Fruit fly (Drosophila melanogaster) whole organism, wandering third instar larva: Measurements from ENCODE around the gene noi.

ENCODE experiments used
- Abd-B ChIP-seq: fragments of >200 bp; optimal IDR thresholded peaks from 2 replicates; lab custom pipeline; 2017; ENCODE audit warnings: missing biosample characterization, missing genetic modification characterization
- CG9705 ChIP-seq: fragments of 200-800 bp; sonication (Bioruptor generic); optimal IDR thresholded peaks from 2 replicates; lab custom pipeline; 2018; ENCODE audit warnings: missing biosample characterization, mild to moderate bottlenecking, missing genetic modification characterization
- Dif ChIP-seq: fragments of 200-275, 200-300 bp; sonication (Bioruptor generic); optimal IDR thresholded peaks from 2 replicates; lab custom pipeline; 2018; ENCODE audit warnings: missing biosample characterization, missing genetic modification characterization; ENCODE audit not compliant: partially characterized antibody
- Mio ChIP-seq: sonication (Bioruptor generic); optimal IDR thresholded peaks from 2 replicates; lab custom pipeline; 2016; ENCODE audit warnings: missing biosample characterization, missing genetic modification characterization
- Myc ChIP-seq: fragments of >200 bp; optimal IDR thresholded peaks from 2 replicates; lab custom pipeline; 2017
- OdsH ChIP-seq: fragments of 200-800 bp; sonication (Bioruptor generic); optimal IDR thresholded peaks from 2 replicates; lab custom pipeline; 2016; ENCODE audit warnings: missing biosample characterization, mild to moderate bottlenecking, missing genetic modification characterization
- Rel ChIP-seq, 2 experiments: fragments of 200-800 bp; sonication (Bioruptor generic) in 1 of 2; optimal IDR thresholded peaks; 2 replicates in 1 of 2; 3 replicates in 1 of 2; lab custom pipeline; 2016 to 2019; ENCODE audit warnings: mild to moderate bottlenecking in 2 of 2, missing biosample characterization in 2 of 2, missing genetic modification characterization in 2 of 2, moderate library complexity in 1 of 2
- Vsx2 ChIP-seq: fragments of 200-300, 225-300 bp; sonication (Bioruptor generic); optimal IDR thresholded peaks from 2 replicates; lab custom pipeline; 2018; ENCODE audit warnings: missing biosample characterization, missing genetic modification characterization; ENCODE audit not compliant: partially characterized antibody
- h ChIP-seq: fragments of 200-800 bp; sonication (Bioruptor generic); optimal IDR thresholded peaks from 3 replicates; lab custom pipeline; 2016; ENCODE audit warnings: missing biosample characterization, mild to moderate bottlenecking, missing genetic modification characterization
- jim ChIP-seq: fragments of 175-275, 200-325 bp; sonication (Bioruptor generic); optimal IDR thresholded peaks from 2 replicates; lab custom pipeline; 2016; ENCODE audit warnings: missing biosample characterization, mild to moderate bottlenecking, missing genetic modification characterization
- pan ChIP-seq: fragments of >200 bp; optimal IDR thresholded peaks from 2 replicates; lab custom pipeline; 2017
- psq ChIP-seq: fragments of 200-800 bp; sonication (Bioruptor generic); optimal IDR thresholded peaks from 3 replicates; lab custom pipeline; 2017; ENCODE audit warnings: missing biosample characterization, mild to moderate bottlenecking, missing genetic modification characterization, moderate library complexity
- rgr ChIP-seq: fragments of 200-800 bp; sonication (Bioruptor generic); optimal IDR thresholded peaks from 3 replicates; lab custom pipeline; 2016; ENCODE audit warnings: missing biosample characterization, mild to moderate bottlenecking, missing genetic modification characterization
- usp ChIP-seq: fragments of >200 bp; optimal IDR thresholded peaks from 2 replicates; lab custom pipeline; 2017; ENCODE audit warnings: missing biosample characterization, missing genetic modification characterization

DNA sequence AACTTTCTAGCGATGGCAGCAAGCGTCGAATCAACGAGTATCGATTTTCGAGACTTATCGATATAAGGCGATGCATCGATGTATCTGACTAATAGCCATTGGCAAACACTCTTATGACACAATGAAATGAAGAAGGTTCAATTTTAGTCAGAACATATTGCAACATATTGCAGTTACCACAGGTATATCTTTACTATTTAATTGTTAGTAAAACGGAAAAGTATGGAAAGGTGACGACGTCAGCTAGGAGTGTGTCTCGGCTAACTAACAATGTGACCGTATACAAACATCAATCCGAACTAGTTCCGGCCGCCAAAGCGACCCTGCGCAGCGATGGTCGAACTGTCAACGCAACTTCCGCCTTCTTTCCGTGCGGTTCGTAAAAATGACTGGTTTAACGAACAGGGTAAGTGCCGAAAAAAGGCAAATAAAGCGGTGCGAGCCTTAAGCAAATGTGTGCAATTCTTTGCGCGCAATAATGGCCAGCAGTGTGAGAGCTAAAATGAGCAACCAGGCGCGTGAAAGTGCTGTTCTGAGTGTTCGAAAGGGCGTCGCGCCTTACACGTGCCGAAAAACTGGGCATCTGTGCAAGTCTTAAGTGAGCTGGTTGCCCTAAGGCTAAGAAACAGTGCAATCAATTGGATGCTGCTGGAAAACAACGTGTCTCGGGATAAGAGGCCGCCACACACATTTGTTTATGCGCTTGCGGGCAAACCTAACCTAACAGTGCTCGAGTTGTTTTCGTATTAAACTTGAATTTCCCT, 33.0 kb upstream of the noi start, which contains the start of the genes Dph4, Spec2 and RpL13A:
- TF ChIP-seq psq: peak; percentile 69
- peak; percentile 96 for TF ChIP-seq CG9705 (GFP tag; lab: Kevin White, UChicago)
- peak; percentile 16 for TF ChIP-seq Myc (lab: Kevin White, UChicago)
- TF ChIP-seq Abd-B (GFP tag; lab: Kevin White, UChicago): no peak
- TF ChIP-seq pan (lab: Kevin White, UChicago): no peak
- no peak for TF ChIP-seq usp (GFP tag; lab: Kevin White, UChicago)
- TF ChIP-seq Vsx2 (GFP tag; lab: Kevin White, UChicago): no peak
- peak; percentile 96 for TF ChIP-seq rgr (GFP tag; lab: Kevin White, UChicago)
- peak; percentile 90 for TF ChIP-seq h
- no peak for TF ChIP-seq jim (GFP tag; lab: Kevin White, UChicago)
- no peak for TF ChIP-seq Rel (GFP tag; optimal IDR thresholded peaks at IDR 0.05; lab: Kevin White, UChicago)
- peak; percentile 53 for TF ChIP-seq Rel (tag; optimal IDR thresholded peaks at IDR 0.05; lab: Kevin White, UChicago)
- TF ChIP-seq Dif (GFP tag; lab: Kevin White, UChicago): no peak
- peak; percentile 84 for TF ChIP-seq OdsH
- peak; percentile 69 for TF ChIP-seq Mio (GFP tag; lab: Kevin White, UChicago)
